Fruit fly (Drosophila melanogaster): ENCODE results near the gene CG9915.
A peak's percentile ranks its signal among the peaks of the same experiment; 100 is the strongest.

CG9915 gene

DNA sequence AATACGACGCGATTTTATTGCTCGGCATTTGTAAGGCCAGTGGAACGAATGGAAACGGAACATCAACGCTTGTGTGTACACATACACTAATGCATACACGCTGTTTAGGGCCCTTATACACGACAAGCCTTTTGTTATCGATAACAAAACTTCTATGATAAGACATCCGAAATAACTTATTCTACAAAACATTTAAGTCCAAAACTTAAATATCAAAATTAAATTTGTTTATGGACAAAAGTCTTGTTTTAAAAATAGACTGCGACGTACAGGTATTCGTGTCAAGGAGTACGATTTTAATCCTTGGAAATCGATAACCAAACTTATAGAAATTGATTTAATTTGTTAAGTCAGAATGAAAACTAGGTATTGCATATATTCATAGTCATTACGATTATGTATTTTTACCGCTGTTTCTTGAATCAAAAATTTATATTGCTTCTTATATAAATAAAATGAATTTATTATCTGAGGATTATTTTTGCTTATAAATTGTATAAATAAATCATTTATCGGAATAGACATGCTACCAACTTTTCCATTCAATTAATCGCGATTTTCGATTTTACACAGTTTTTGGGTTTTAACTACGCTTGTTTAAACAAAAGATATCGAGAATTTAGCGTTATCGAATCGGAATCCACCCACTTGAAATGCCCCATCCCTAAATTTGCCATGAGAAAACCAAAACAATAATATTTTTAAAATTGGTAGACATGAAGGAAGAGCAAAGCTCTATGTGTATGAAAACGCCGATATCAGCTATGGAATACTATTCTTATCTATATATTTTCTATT lies at the start of gene CG9915, which contains the start of gene SWIP (continued):
- TF ChIP-seq CG2120 (GFP tag; optimal IDR thresholded peaks at IDR 0.05) (peak; percentile 24), amos (GFP tag; IDR thresholded peaks at IDR 0.05; ENCODE audit: partially characterized antibody) (peak; percentile 60; the same call in 1 of the 2 replicates), CG10654 (GFP tag; optimal IDR thresholded peaks at IDR 0.05) (no peak), CG12391 (tag; optimal IDR thresholded peaks at IDR 0.05) (peak; percentile 50), CG9727 (GFP tag; optimal IDR thresholded peaks at IDR 0.05) (peak; percentile 22), crp (GFP tag; optimal IDR thresholded peaks at IDR 0.05) (no peak), Dbx (GFP tag; IDR thresholded peaks at IDR 0.05) (no peak), CG7786 (GFP tag; optimal IDR thresholded peaks at IDR 0.05) (peak; percentile 15), dan (GFP tag; IDR thresholded peaks at IDR 0.05) (no peak), ro (GFP tag; IDR thresholded peaks at IDR 0.05) (no peak), nerfin-2 (GFP tag; IDR thresholded peaks at IDR 0.05; ENCODE audit: partially characterized antibody) (peak; percentile 77), Rfx (GFP tag; IDR thresholded peaks at IDR 0.05) (peak; percentile 50; the same call in 1 of the 2 replicates), Med (GFP tag) (peak; percentile 68), gsb-n (tag; optimal IDR thresholded peaks at IDR 0.05) (no peak), psq (GFP tag; optimal IDR thresholded peaks at IDR 0.05) (no peak), HLH4C (GFP tag; IDR thresholded peaks at IDR 0.05; ENCODE audit: partially characterized antibody) (peak; percentile 83), lilli (GFP tag; optimal IDR thresholded peaks at IDR 0.05) (no peak), CG8359 (GFP tag; optimal IDR thresholded peaks at IDR 0.05; ENCODE audit: borderline replicate concordance) (no peak), hb (GFP tag; IDR thresholded peaks at IDR 0.05; ENCODE audit: partially characterized antibody) (peak; percentile 77), unpg (GFP tag; optimal IDR thresholded peaks at IDR 0.05) (peak; percentile 7), ems (GFP tag; optimal IDR thresholded peaks at IDR 0.05) (no peak), Sry-β (GFP tag; optimal IDR thresholded peaks at IDR 0.05) (no peak), CG18619 (GFP tag; optimal IDR thresholded peaks at IDR 0.05) (peak; percentile 12), CG14710 (tag; optimal IDR thresholded peaks at IDR 0.05) (peak; percentile 40), B-H2 (GFP tag; optimal IDR thresholded peaks at IDR 0.05) (no peak), jigr1 (GFP tag; IDR thresholded peaks at IDR 0.05) (no peak), org-1 (GFP tag; optimal IDR thresholded peaks at IDR 0.05) (no peak), CHES-1-like (GFP tag; optimal IDR thresholded peaks at IDR 0.05) (no peak), Deaf1 (tag; optimal IDR thresholded peaks at IDR 0.05) (peak; percentile 41), Antp (GFP tag; optimal IDR thresholded peaks at IDR 0.05) (no peak), CG32767 (GFP tag; IDR thresholded peaks at IDR 0.05) (no peak), CG2116 (GFP tag; optimal IDR thresholded peaks at IDR 0.05) (peak; percentile 76), az2 (GFP tag; optimal IDR thresholded peaks at IDR 0.05) (no peak)

DNA sequence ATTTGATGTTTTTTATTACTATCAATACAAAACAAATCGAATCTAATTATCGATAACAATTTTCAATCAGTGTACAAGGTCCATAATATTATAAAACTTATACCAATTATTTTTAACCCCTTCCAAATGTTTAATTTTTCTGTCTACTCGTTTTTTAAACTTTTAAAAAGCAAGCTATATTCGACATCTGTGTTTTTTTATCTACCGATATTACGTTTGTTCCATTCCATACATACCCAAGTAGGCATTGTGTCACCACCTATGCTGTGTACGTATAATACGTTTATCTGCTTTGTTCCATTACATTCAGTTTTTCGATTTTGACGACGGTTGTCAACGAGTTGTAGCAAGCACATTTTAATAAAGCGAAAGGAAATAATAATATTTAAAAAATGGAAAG lies 48.4 kb upstream of the CG9915 start, which contains the start of gene nonA:
nonA (plus strand) TSS at position 264 of the 400 bp plus-strand sequence.
- TF ChIP-seq BEAF-32 (GFP tag; optimal IDR thresholded peaks at IDR 0.05) (peak; percentile 54), amos (GFP tag; IDR thresholded peaks at IDR 0.05; ENCODE audit: partially characterized antibody) (peak; percentile 15; the same call in 1 of the 2 replicates), CG30020 (tag; optimal IDR thresholded peaks at IDR 0.05) (peak; percentile 99), CG1024 (GFP tag; IDR thresholded peaks at IDR 0.05) (peak; percentile 83), scrt (GFP tag; optimal IDR thresholded peaks at IDR 0.05) (peak; percentile 12), HLH4C (GFP tag; IDR thresholded peaks at IDR 0.05; ENCODE audit: partially characterized antibody) (peak; percentile 53; the same call in 2 of the 3 replicates), Neu2 (GFP tag; optimal IDR thresholded peaks at IDR 0.05; ENCODE audit: borderline replicate concordance) (no peak), CG11723 (GFP tag; optimal IDR thresholded peaks at IDR 0.05) (peak; percentile 14), Camta (GFP tag; optimal IDR thresholded peaks at IDR 0.05) (no peak), CG2116 (GFP tag; optimal IDR thresholded peaks at IDR 0.05) (peak; percentile 91), ssp (GFP tag; IDR thresholded peaks at IDR 0.05) (peak; percentile 88), CG11247 (GFP tag; IDR thresholded peaks at IDR 0.05) (no peak), Opbp (GFP tag; IDR thresholded peaks at IDR 0.05; ENCODE audit: partially characterized antibody) (0 out of 3 replicates have a peak, but pooled peaks have one; percentile 9), CG8924 (tag; optimal IDR thresholded peaks at IDR 0.05) (peak; percentile 22), CG14710 (tag; optimal IDR thresholded peaks at IDR 0.05) (peak; percentile 60), CG10267 (tag; optimal IDR thresholded peaks at IDR 0.05) (peak; percentile 13), CG5953 (GFP tag; IDR thresholded peaks at IDR 0.05) (no peak), GATAe (GFP tag; conservative IDR thresholded peaks at IDR 0.05) (no peak), row (GFP tag; IDR thresholded peaks at IDR 0.05) (peak; percentile 60; the same call in 1 of the 3 replicates), zen (tag; optimal IDR thresholded peaks at IDR 0.05) (no peak)

All from whole organism, embryonic.